Worm (Caenorhabditis elegans): ENCODE results near the gene scl-18.

ce11 chrIV:11755907-11756306, 1.7 kb upstream of the scl-18 start, which contains the start of gene T12A7.9:
- no peak for TF ChIP-seq nhr-28 (tag; optimal IDR thresholded peaks at IDR 0.05)
- TF ChIP-seq pha-4 (tag; optimal IDR thresholded peaks at IDR 0.05): no peak

Data from whole organism, L3 larva.